Fruit fly (Drosophila melanogaster): ENCODE data around the gene P58IPK.

DNA sequence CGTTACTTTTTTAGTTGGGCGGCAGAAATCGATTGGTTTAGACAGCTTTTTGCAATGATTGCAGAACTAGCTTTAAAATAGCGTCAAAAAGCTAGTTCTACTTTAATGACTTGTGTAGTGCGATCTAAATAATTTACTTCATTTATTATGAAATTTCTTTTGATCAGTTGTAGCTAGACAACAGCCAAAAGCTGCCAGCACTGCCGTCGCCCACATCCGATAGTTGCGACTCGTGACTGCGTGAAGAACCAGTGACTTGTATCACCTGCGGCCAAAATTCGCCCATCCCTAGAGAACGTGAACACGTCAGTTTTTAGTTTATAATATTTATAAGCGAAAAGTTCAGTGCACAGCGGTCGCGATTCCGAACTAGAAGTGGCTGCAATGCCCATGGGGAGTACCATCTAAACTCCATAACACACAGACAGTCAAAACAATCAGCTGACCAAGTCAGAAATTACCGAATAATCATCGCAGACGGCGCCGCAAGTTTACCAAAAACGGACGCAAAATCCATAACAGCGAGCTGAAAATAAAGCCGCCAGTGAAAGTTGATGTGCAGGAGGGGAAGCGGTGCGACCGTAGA is at the start of gene P58IPK:
- TF ChIP-seq pan (optimal IDR thresholded peaks at IDR 0.05), result no peak
- no peak for TF ChIP-seq CG8478 (optimal IDR thresholded peaks at IDR 0.05)
- no peak for TF ChIP-seq Dll (optimal IDR thresholded peaks at IDR 0.05)
- TF ChIP-seq EcR (GFP tag; optimal IDR thresholded peaks at IDR 0.05), result no peak
- TF ChIP-seq psq (optimal IDR thresholded peaks at IDR 0.05), result no peak
- no peak for TF ChIP-seq usp (GFP tag; optimal IDR thresholded peaks at IDR 0.05)
